Fruit fly (Drosophila melanogaster): ENCODE results near the gene CG32110.

DNA sequence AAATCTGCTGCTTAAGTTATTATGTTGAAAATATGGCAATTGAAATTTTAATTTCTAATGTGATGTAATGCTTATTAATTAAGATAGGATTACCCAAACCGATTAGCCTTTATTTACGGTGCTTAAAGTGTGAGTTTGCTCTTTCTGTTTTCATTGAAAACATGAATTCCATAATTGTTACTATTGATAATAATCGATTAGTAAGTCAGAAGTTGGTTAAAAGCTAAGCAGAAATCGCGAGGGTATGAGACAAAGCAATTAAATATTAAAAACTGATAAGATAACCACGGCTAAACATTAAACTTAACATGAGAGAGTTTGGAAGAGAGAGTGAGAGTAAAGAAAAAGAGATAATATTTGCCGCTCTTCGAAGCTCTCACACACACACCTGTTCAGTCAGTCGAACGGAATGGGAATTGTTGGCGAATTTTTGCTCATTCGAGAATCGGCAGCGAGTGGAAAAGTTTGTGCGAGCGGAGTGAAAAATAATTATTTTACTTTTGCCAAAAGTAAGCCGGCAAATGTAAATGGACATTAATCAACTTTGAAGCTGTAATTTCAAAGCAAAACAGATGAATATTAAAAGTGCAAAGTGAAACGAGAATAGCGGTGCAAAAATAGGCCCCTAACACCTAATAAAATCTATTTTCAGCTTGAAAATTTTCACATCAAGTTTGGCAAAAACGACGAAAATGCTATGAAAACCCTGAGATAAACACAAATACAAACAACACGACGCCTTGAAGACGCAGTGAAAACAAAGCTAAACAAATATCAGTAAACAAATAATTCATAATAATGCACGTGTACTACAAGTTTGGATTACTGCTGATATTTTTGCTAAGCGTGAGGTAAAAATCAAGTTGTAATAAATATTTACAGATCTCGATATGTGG, 17.5 kb upstream of the CG32110 start:
- TF ChIP-seq Myc (optimal IDR thresholded peaks at IDR 0.05) (no peak), Sin3A (optimal IDR thresholded peaks at IDR 0.05) (no peak), psq (optimal IDR thresholded peaks at IDR 0.05) (no peak), h (optimal IDR thresholded peaks at IDR 0.05) (no peak)
